Fruit fly (Drosophila melanogaster): Measurements from ENCODE around the gene Ir76a.

Gene Ir76a

DNA sequence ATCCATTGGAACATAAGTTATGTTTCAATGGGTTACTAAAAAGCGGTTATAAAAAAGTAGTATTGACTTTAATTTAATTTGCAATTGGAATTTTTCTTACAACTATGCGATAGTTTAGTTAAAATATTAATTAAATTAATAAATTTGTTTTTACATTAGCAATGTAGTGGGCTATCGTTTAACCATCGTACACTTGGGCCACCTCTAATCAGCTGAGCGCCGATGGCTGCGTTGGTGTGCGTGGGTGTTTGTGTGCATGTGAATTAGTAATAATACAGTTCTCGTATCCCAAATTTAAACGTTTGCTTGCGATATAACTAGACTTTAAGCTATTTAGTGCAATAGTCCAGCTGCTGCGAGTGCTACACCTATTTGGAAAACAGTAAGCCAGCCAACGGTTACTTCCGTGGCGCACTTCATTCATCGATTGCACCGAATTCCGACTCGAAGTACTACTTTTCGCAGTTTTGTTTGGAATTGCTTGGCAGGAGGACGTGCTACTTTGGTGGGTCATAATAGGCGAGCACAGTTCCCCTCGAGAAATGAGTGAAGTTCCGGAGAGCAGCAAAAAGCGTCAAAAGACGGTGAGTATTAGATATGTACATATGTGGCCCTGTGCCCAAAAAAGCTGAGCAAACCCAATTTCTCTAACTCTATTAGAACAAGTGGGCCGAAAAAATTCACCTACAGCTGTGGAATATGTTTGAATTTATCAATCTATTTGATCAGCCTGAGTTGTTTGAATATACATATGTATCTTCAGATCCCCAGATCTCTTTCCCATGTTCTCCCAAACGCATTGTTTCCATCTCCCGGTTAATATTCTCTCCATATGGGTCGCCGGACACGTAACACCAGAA, 46.2 kb downstream of the Ir76a start, which contains the start of gene Papss (continued):
- TF ChIP-seq knrl (GFP tag; IDR thresholded peaks at IDR 0.05; ENCODE audit: partially characterized antibody) = peak; percentile 82
- TF ChIP-seq NK7.1 (GFP tag; optimal IDR thresholded peaks at IDR 0.05) = no peak
- no peak for TF ChIP-seq dati (GFP tag; IDR thresholded peaks at IDR 0.05)
- no peak for TF ChIP-seq eve (GFP tag; optimal IDR thresholded peaks at IDR 0.05)
- no peak for TF ChIP-seq CTCF (GFP tag; optimal IDR thresholded peaks at IDR 0.05)
- TF ChIP-seq Pdp1 (GFP tag; optimal IDR thresholded peaks at IDR 0.05) = no peak
- TF ChIP-seq CG11456 (GFP tag; IDR thresholded peaks at IDR 0.05) = no peak
- peak; percentile 41 for TF ChIP-seq nmo (GFP tag; optimal IDR thresholded peaks at IDR 0.05)
- TF ChIP-seq Ravus (GFP tag; IDR thresholded peaks at IDR 0.05) = no peak
- TF ChIP-seq CG13296 (GFP tag; optimal IDR thresholded peaks at IDR 0.05) = peak; percentile 15
- no peak for TF ChIP-seq CG30431 (GFP tag; optimal IDR thresholded peaks at IDR 0.05)
- no peak for TF ChIP-seq CG17612 (GFP tag; IDR thresholded peaks at IDR 0.05)
- peak; percentile 68 for TF ChIP-seq Hmr (GFP tag; optimal IDR thresholded peaks at IDR 0.05)
- TF ChIP-seq bbx (GFP tag; IDR thresholded peaks at IDR 0.05; ENCODE audit: partially characterized antibody) = peak; percentile 88
- TF ChIP-seq wdn (GFP tag; IDR thresholded peaks at IDR 0.05) = peak; percentile 17; the same call in 1 of the 2 replicates
- TF ChIP-seq Fer1 (GFP tag; optimal IDR thresholded peaks at IDR 0.05) = peak; percentile 71
- TF ChIP-seq CG3838 (GFP tag; optimal IDR thresholded peaks at IDR 0.05) = no peak
- no peak for TF ChIP-seq CG1647 (GFP tag; optimal IDR thresholded peaks at IDR 0.05)
- TF ChIP-seq pfk (GFP tag; optimal IDR thresholded peaks at IDR 0.05) = peak; percentile 50
- TF ChIP-seq CG5953 (GFP tag; IDR thresholded peaks at IDR 0.05) = no peak
- TF ChIP-seq CG2116 (GFP tag; optimal IDR thresholded peaks at IDR 0.05) = no peak
- TF ChIP-seq CG7372 (GFP tag; IDR thresholded peaks at IDR 0.05) = no peak
- peak; percentile 40 for TF ChIP-seq phol (tag; optimal IDR thresholded peaks at IDR 0.05)
- no peak for TF ChIP-seq pan (optimal IDR thresholded peaks at IDR 0.05)
- TF ChIP-seq pan (GFP tag; optimal IDR thresholded peaks at IDR 0.05 in 1 of 2, IDR thresholded peaks at IDR 0.05 in 1 of 2) = peak in 1 of 2 experiments; percentile 25
- TF ChIP-seq tio (GFP tag; optimal IDR thresholded peaks at IDR 0.05) = no peak
- no peak for TF ChIP-seq bsh (GFP tag; optimal IDR thresholded peaks at IDR 0.05)
- peak; percentile 85 for TF ChIP-seq ATbp (GFP tag; optimal IDR thresholded peaks at IDR 0.05)
- TF ChIP-seq CG43689 (GFP tag; IDR thresholded peaks at IDR 0.05) = no peak
- TF ChIP-seq bab2 (GFP tag; optimal IDR thresholded peaks at IDR 0.05) = no peak
- TF ChIP-seq CG10267 (tag; optimal IDR thresholded peaks at IDR 0.05) = peak; percentile 55
- no peak for TF ChIP-seq Sin3A (optimal IDR thresholded peaks at IDR 0.05)
- no peak for TF ChIP-seq en (GFP tag; optimal IDR thresholded peaks at IDR 0.05)
- no peak for TF ChIP-seq sisA (GFP tag; IDR thresholded peaks at IDR 0.05)
- no peak for TF ChIP-seq ind (GFP tag; optimal IDR thresholded peaks at IDR 0.05)
- no peak for TF ChIP-seq danr (GFP tag; IDR thresholded peaks at IDR 0.05)
- peak; percentile 24 for TF ChIP-seq cwo (GFP tag; optimal IDR thresholded peaks at IDR 0.05)
- no peak for TF ChIP-seq ro (GFP tag; IDR thresholded peaks at IDR 0.05)
- peak; percentile 87 for TF ChIP-seq CG18599 (GFP tag; optimal IDR thresholded peaks at IDR 0.05)
- TF ChIP-seq Dad (GFP tag; optimal IDR thresholded peaks at IDR 0.05) = no peak
- TF ChIP-seq CG15601 (tag; optimal IDR thresholded peaks at IDR 0.05) = peak; percentile 51
- TF ChIP-seq CG16815 (GFP tag; optimal IDR thresholded peaks at IDR 0.05) = no peak
- no peak for TF ChIP-seq Asciz (GFP tag; optimal IDR thresholded peaks at IDR 0.05)
- TF ChIP-seq Eip74EF (GFP tag; optimal IDR thresholded peaks at IDR 0.05) = no peak
- no peak for TF ChIP-seq CG9609 (GFP tag; optimal IDR thresholded peaks at IDR 0.05)
- TF ChIP-seq CG6765 (GFP tag; optimal IDR thresholded peaks at IDR 0.05) = peak; percentile 18
- no peak for TF ChIP-seq maf-S (GFP tag; optimal IDR thresholded peaks at IDR 0.05)
- peak; percentile 75 for TF ChIP-seq slbo (GFP tag; IDR thresholded peaks at IDR 0.05)
- TF ChIP-seq CG17829 (tag; optimal IDR thresholded peaks at IDR 0.05) = peak; percentile 47
- no peak for TF ChIP-seq CG15479 (GFP tag; optimal IDR thresholded peaks at IDR 0.05)
